Worm (Caenorhabditis elegans): ENCODE data around the gene acr-7.

Gene acr-7

DNA sequence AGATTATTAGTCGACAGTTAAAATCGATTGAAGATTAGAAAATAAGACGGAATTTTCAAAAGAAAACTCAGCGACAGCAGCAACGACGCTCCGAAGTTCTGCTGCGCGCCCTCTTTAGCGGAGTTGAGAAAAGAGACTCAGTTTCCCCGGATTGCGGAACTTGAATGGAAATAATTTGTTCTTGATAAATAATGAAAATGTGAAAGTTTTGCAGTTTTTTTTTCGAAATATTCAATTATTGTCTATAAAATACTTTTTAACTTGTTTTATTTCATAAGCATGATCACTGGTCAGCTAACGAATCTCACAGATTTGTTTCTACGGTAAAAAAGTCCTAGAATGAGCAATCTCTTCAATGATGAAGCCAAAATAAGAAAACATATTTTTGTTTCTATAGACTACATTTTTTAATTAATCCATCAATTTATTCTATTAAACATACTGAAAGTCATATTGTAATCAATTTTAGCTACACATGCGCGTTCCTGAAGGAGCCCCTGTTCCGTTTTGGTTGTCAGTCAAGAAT is 8.0 kb upstream of the acr-7 start, which contains the start of the genes cec-3 and T09A5.15:
Gene cec-3 (minus strand): TSS at position 116 of the 526 bp plus-strand sequence.
Gene T09A5.15 (plus strand): TSS at position 476 of the 526 bp plus-strand sequence.
- peak; percentile 56 for TF ChIP-seq pax-3 (tag; optimal IDR thresholded peaks at IDR 0.05)
- peak in 2 of 3 experiments; percentile 20 to 33 for TF ChIP-seq ceh-82 (tag; optimal IDR thresholded peaks at IDR 0.05)
- peak; percentile 46 for TF ChIP-seq tbx-2 (tag; optimal IDR thresholded peaks at IDR 0.05)
- TF ChIP-seq nhr-47 (tag; optimal IDR thresholded peaks at IDR 0.05), result peak; percentile 73
- TF ChIP-seq nhr-76 (tag; optimal IDR thresholded peaks at IDR 0.05), result no peak
- TF ChIP-seq unc-30 (tag; optimal IDR thresholded peaks at IDR 0.05), result no peak
- peak; percentile 66 for TF ChIP-seq C16A3.4 (tag; optimal IDR thresholded peaks at IDR 0.05)
- TF ChIP-seq mep-1 (tag; optimal IDR thresholded peaks at IDR 0.05), result peak; percentile 48
- no peak for TF ChIP-seq C34B4.2 (tag; optimal IDR thresholded peaks at IDR 0.05)
- TF ChIP-seq nhr-77 (tag; optimal IDR thresholded peaks at IDR 0.05), result peak; percentile 5
- no peak for TF ChIP-seq hlh-17 (GFP tag; optimal IDR thresholded peaks at IDR 0.05; ENCODE audit: borderline replicate concordance)
- no peak for TF ChIP-seq ceh-90 (tag; optimal IDR thresholded peaks at IDR 0.05)
- no peak for TF ChIP-seq fkh-10 (GFP tag; optimal IDR thresholded peaks at IDR 0.05)
- no peak for TF ChIP-seq snpc-4 (tag; optimal IDR thresholded peaks at IDR 0.05)
- TF ChIP-seq grh-1 (GFP tag; IDR thresholded peaks at IDR 0.05), result no peak
- no peak for TF ChIP-seq egl-27 (tag; optimal IDR thresholded peaks at IDR 0.05)
- TF ChIP-seq ceh-63 (GFP tag; optimal IDR thresholded peaks at IDR 0.05), result no peak
- no peak for TF ChIP-seq sup-37 (GFP tag; optimal IDR thresholded peaks at IDR 0.05)
- no peak for TF ChIP-seq ceh-8 (GFP tag; optimal IDR thresholded peaks at IDR 0.05)
- no peak for TF ChIP-seq aly-2 (tag; optimal IDR thresholded peaks at IDR 0.05)
- TF ChIP-seq ama-1 (optimal IDR thresholded peaks at IDR 0.05), result no peak
- no peak for TF ChIP-seq Y116A8C.19 (tag; optimal IDR thresholded peaks at IDR 0.05; ENCODE audit: borderline replicate concordance)
- peak; percentile 52 for TF ChIP-seq swsn-7 (tag; optimal IDR thresholded peaks at IDR 0.05)
- peak; percentile 61 for TF ChIP-seq nhr-20 (tag; optimal IDR thresholded peaks at IDR 0.05)
- no peak for TF ChIP-seq tlp-1 (tag; optimal IDR thresholded peaks at IDR 0.05)
- peak; percentile 20 for TF ChIP-seq lin-15B (tag; optimal IDR thresholded peaks at IDR 0.05)
- TF ChIP-seq hlh-4 (tag; optimal IDR thresholded peaks at IDR 0.05), result no peak
- TF ChIP-seq egl-13 (tag; optimal IDR thresholded peaks at IDR 0.05), result peak; percentile 39
- TF ChIP-seq blmp-1 (tag; optimal IDR thresholded peaks at IDR 0.05), result peak; percentile 36
- TF ChIP-seq efl-1 (optimal IDR thresholded peaks at IDR 0.05), result peak; percentile 54 to 65
- peak; percentile 53 to 96 for TF ChIP-seq efl-1 (GFP tag; optimal IDR thresholded peaks at IDR 0.05 in 1 of 2)
- TF ChIP-seq rnt-1 (tag; optimal IDR thresholded peaks at IDR 0.05), result peak; percentile 49
- peak; percentile 54 to 83 for TF ChIP-seq lsy-2 (tag; optimal IDR thresholded peaks at IDR 0.05)
- TF ChIP-seq lin-35 (GFP tag; optimal IDR thresholded peaks at IDR 0.05), result peak; percentile 40 to 71
- peak; percentile 45 for TF ChIP-seq skn-1 (tag; optimal IDR thresholded peaks at IDR 0.05)
- TF ChIP-seq ceh-88 (GFP tag; IDR thresholded peaks at IDR 0.05), result peak; percentile 48; the same call in 1 of the 2 replicates
- TF ChIP-seq ztf-11 (tag; optimal IDR thresholded peaks at IDR 0.05), result peak in 1 of 2 experiments; percentile 63
- TF ChIP-seq elt-2 (tag; optimal IDR thresholded peaks at IDR 0.05), result no peak
- TF ChIP-seq ces-1 (GFP tag; optimal IDR thresholded peaks at IDR 0.05), result no peak
- peak; percentile 72 for TF ChIP-seq snu-23 (GFP tag; optimal IDR thresholded peaks at IDR 0.05)
- TF ChIP-seq mef-2 (tag; optimal IDR thresholded peaks at IDR 0.05), result no peak
- no peak for TF ChIP-seq sptf-1 (tag; optimal IDR thresholded peaks at IDR 0.05)
- peak; percentile 43 to 68 (median 57) for TF ChIP-seq dpl-1 (GFP tag; optimal IDR thresholded peaks at IDR 0.05)
- no peak for TF ChIP-seq unc-62 (GFP tag; optimal IDR thresholded peaks at IDR 0.05)
- no peak for TF ChIP-seq efl-3 (GFP tag; optimal IDR thresholded peaks at IDR 0.05)
- TF ChIP-seq zip-4 (GFP tag; optimal IDR thresholded peaks at IDR 0.05), result no peak
- TF ChIP-seq xbp-1 (tag; optimal IDR thresholded peaks at IDR 0.05), result peak; percentile 56
- TF ChIP-seq dsc-1 (tag; optimal IDR thresholded peaks at IDR 0.05), result peak; percentile 47
- TF ChIP-seq isw-1 (GFP tag; IDR thresholded peaks at IDR 0.05), result peak; percentile 40
- TF ChIP-seq vab-15 (tag; optimal IDR thresholded peaks at IDR 0.05), result no peak
- no peak for TF ChIP-seq unc-98 (GFP tag; IDR thresholded peaks at IDR 0.05)
- TF ChIP-seq F16B12.6 (tag; optimal IDR thresholded peaks at IDR 0.05), result peak; percentile 18
- peak; percentile 40 for TF ChIP-seq nhr-85 (tag)
- TF ChIP-seq nhr-28 (tag; optimal IDR thresholded peaks at IDR 0.05), result no peak

Measured in whole organism, L1 larva.